Fruit fly (Drosophila melanogaster): Measurements from ENCODE around the gene Meltrin.

Gene Meltrin

dm6 chr3R:14656760-14657604 is 40.1 kb downstream of the Meltrin start, which contains the start of gene CG3505 (continued):
- TF ChIP-seq CG10543 (GFP tag; optimal IDR thresholded peaks at IDR 0.05) (peak; percentile 72), CG2199 (GFP tag; IDR thresholded peaks at IDR 0.05) (no peak), CG12236 (GFP tag; optimal IDR thresholded peaks at IDR 0.05) (no peak), Nf-YA (GFP tag; IDR thresholded peaks at IDR 0.05) (no peak), Awh (GFP tag; IDR thresholded peaks at IDR 0.05) (no peak), CG8359 (GFP tag; optimal IDR thresholded peaks at IDR 0.05; ENCODE audit: borderline replicate concordance) (no peak), da (GFP tag; optimal IDR thresholded peaks at IDR 0.05) (no peak), slou (GFP tag; optimal IDR thresholded peaks at IDR 0.05) (no peak), fru (optimal IDR thresholded peaks at IDR 0.05) (no peak), Optix (GFP tag; IDR thresholded peaks at IDR 0.05) (no peak), CG14050 (GFP tag; IDR thresholded peaks at IDR 0.05) (no peak), CG2116 (GFP tag; optimal IDR thresholded peaks at IDR 0.05) (peak; percentile 100), NFAT (GFP tag; IDR thresholded peaks at IDR 0.05) (peak; percentile 33; the same call in 1 of the 2 replicates), CG31388 (GFP tag; optimal IDR thresholded peaks at IDR 0.05) (no peak), CG10462 (GFP tag; optimal IDR thresholded peaks at IDR 0.05) (no peak), Hr51 (GFP tag; optimal IDR thresholded peaks at IDR 0.05) (no peak), CG14441 (GFP tag; IDR thresholded peaks at IDR 0.05) (peak; percentile 37; the same call in 1 of the 2 replicates), Tbp (GFP tag; optimal IDR thresholded peaks at IDR 0.05) (no peak), CkIIα-i1 (GFP tag; IDR thresholded peaks at IDR 0.05) (no peak), fu2 (GFP tag; optimal IDR thresholded peaks at IDR 0.05) (no peak), Camta (GFP tag; optimal IDR thresholded peaks at IDR 0.05) (peak; percentile 32), Med (GFP tag) (peak; percentile 78), CG34422 (GFP tag; IDR thresholded peaks at IDR 0.05) (no peak), CG10366 (GFP tag; IDR thresholded peaks at IDR 0.05) (0 out of 2 replicates have a peak, but pooled peaks have one; percentile 24), usp (GFP tag; optimal IDR thresholded peaks at IDR 0.05) (no peak), wor (GFP tag; IDR thresholded peaks at IDR 0.05) (no peak), C15 (GFP tag; IDR thresholded peaks at IDR 0.05) (no peak), Meics (GFP tag; optimal IDR thresholded peaks at IDR 0.05) (peak; percentile 72), CG7372 (GFP tag; IDR thresholded peaks at IDR 0.05) (no peak)

DNA sequence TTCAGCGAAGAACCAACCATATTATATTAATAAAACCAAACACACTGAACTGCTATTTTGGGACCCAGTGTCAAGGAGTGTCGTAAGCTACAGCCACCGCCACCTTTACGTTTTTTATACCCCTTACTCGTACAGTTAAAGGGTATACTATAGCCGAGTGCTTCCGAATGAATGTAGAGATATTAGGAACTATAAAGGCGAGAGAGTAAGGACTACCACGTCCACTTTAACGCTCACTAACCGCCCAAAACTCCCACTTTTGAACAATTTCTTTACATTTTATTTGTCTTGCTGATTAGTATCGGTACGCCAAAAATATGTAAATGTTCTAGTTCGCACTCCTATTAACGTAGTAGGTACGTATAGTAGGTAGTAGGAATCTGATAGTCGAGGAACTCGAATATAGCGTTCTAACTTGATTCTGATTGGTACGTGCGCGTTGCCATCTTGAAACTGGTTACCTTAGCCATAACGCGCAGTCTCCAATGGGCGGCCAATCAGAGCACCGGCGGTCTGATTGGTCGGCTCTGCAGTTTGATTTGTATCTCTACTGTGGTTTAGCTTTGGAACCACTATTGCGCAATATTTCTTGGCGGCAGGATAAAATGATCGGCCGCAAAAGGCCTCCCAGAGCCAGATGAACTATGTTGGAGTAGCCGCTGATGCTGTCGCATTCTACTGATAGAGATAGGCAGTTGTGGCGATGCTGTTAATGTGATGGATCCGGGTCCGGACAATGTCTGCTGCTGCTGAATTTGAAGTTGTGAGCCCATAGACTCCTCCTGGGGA is 41.0 kb downstream of the Meltrin start:
- peak; percentile 39 for TF ChIP-seq CG7786 (GFP tag; optimal IDR thresholded peaks at IDR 0.05)
- TF ChIP-seq zfh2 (GFP tag; optimal IDR thresholded peaks at IDR 0.05): peak; percentile 2
- peak; percentile 0 for TF ChIP-seq CG2120 (GFP tag; optimal IDR thresholded peaks at IDR 0.05)
- peak; percentile 9 for TF ChIP-seq zen (tag; optimal IDR thresholded peaks at IDR 0.05)
- TF ChIP-seq D (optimal IDR thresholded peaks at IDR 0.05): peak; percentile 70
- no peak for TF ChIP-seq D (GFP tag; optimal IDR thresholded peaks at IDR 0.05)
- no peak for TF ChIP-seq Antp (GFP tag; optimal IDR thresholded peaks at IDR 0.05)
- peak; percentile 69; the same call in 2 of the 4 replicates for TF ChIP-seq chinmo (GFP tag; IDR thresholded peaks at IDR 0.05; ENCODE audit: partially characterized antibody)
- 0 out of 3 replicates have a peak, but pooled peaks have one; percentile 18 for TF ChIP-seq mld (GFP tag; IDR thresholded peaks at IDR 0.05; ENCODE audit: partially characterized antibody)
- peak; percentile 24 for TF ChIP-seq CG7839 (tag; optimal IDR thresholded peaks at IDR 0.05)
- peak; percentile 43; the same call in 1 of the 3 replicates for TF ChIP-seq CG14860 (GFP tag; IDR thresholded peaks at IDR 0.05; ENCODE audit: partially characterized antibody)
- 0 out of 2 replicates have a peak, but pooled peaks have one; percentile 22 for TF ChIP-seq tna (GFP tag; IDR thresholded peaks at IDR 0.05; ENCODE audit: partially characterized antibody)
- peak; percentile 56; the same call in 1 of the 3 replicates for TF ChIP-seq hb (GFP tag; IDR thresholded peaks at IDR 0.05; ENCODE audit: partially characterized antibody)
- TF ChIP-seq CG10543 (GFP tag; optimal IDR thresholded peaks at IDR 0.05): no peak
- TF ChIP-seq HLH4C (GFP tag; IDR thresholded peaks at IDR 0.05; ENCODE audit: partially characterized antibody): 0 out of 3 replicates have a peak, but pooled peaks have one; percentile 30
- 0 out of 2 replicates have a peak, but pooled peaks have one; percentile 11 for TF ChIP-seq Drgx (GFP tag; IDR thresholded peaks at IDR 0.05)
- TF ChIP-seq grn (GFP tag; optimal IDR thresholded peaks at IDR 0.05): peak; percentile 55
- 0 out of 2 replicates have a peak, but pooled peaks have one; percentile 7 for TF ChIP-seq CG14014 (GFP tag; IDR thresholded peaks at IDR 0.05)
- TF ChIP-seq D19B (GFP tag; optimal IDR thresholded peaks at IDR 0.05): peak; percentile 90
- peak; percentile 89 for TF ChIP-seq CG3995 (GFP tag; optimal IDR thresholded peaks at IDR 0.05)

Measured in whole organism, embryonic.